Fruit fly (Drosophila melanogaster) whole organism, embryonic: Measurements from ENCODE around the gene CG42494.

Experiments
- Antp ChIP-seq: fragments of 200-800 bp; sonication (Bioruptor generic); optimal IDR thresholded peaks from 3 replicates; lab custom pipeline; 2016; ENCODE audit warnings: missing biosample characterization, missing genetic modification characterization
- Awh ChIP-seq: fragments of 200-800 bp; sonication (Bioruptor generic); IDR thresholded peaks from 2 replicates; pipeline ENCODE4, ENCODE4 v1.3.6; 2022; ENCODE audit warnings: missing biosample characterization, missing genetic modification characterization
- B-H1 ChIP-seq: fragments of 200-800 bp; sonication (Bioruptor generic); IDR thresholded peaks from 3 replicates; pipeline ENCODE4 v1.3.6; 2022; ENCODE audit warnings: missing biosample characterization, missing genetic modification characterization
- Bgb ChIP-seq: fragments of 200-800 bp; sonication (Bioruptor generic); IDR thresholded peaks from 2 replicates; pipeline ENCODE4 v1.3.6; 2022; ENCODE audit warnings: missing biosample characterization, missing genetic modification characterization; ENCODE audit not compliant: partially characterized antibody
- CG13296 ChIP-seq: fragments of 200-800 bp; sonication (Bioruptor generic); optimal IDR thresholded peaks from 3 replicates; lab custom pipeline; 2018; ENCODE audit warnings: missing biosample characterization, mild to moderate bottlenecking, missing genetic modification characterization
- CG15073 ChIP-seq: fragments of 200-800 bp; sonication (Bioruptor generic); optimal IDR thresholded peaks from 2 replicates; lab custom pipeline; 2016; ENCODE audit warnings: missing biosample characterization, missing genetic modification characterization
- CG15269 ChIP-seq: fragments of 200-800 bp; sonication (Bioruptor generic); optimal IDR thresholded peaks from 2 replicates; lab custom pipeline; 2018; ENCODE audit warnings: missing biosample characterization, mild to moderate bottlenecking, missing genetic modification characterization, moderate library complexity
- CG1603 ChIP-seq: fragments of 200-800 bp; sonication (Bioruptor generic); optimal IDR thresholded peaks from 2 replicates; lab custom pipeline; 2019; ENCODE audit warnings: missing biosample characterization, mild to moderate bottlenecking, missing genetic modification characterization, moderate library complexity
- CG18599 ChIP-seq: fragments of 200-800 bp; sonication (Bioruptor generic); optimal IDR thresholded peaks from 3 replicates; lab custom pipeline; 2017; ENCODE audit warnings: missing biosample characterization, missing genetic modification characterization, mild to moderate bottlenecking, moderate library complexity, missing genetic modification reagents
- CG18619 ChIP-seq: fragments of 200-800 bp; sonication (Bioruptor generic); optimal IDR thresholded peaks from 3 replicates; lab custom pipeline; 2017; ENCODE audit warnings: missing biosample characterization, mild to moderate bottlenecking, missing genetic modification characterization
- CG30020 ChIP-seq: fragments of 200-800 bp; optimal IDR thresholded peaks from 2 replicates; lab custom pipeline; 2019; ENCODE audit warnings: missing biosample characterization, mild to moderate bottlenecking, missing genetic modification characterization, moderate library complexity
- CG30403 ChIP-seq: fragments of 200-800 bp; sonication (Bioruptor generic); optimal IDR thresholded peaks from 3 replicates; lab custom pipeline; 2016; ENCODE audit warnings: missing biosample characterization, missing genetic modification characterization
- CG31365 ChIP-seq: fragments of 200-800 bp; sonication (Bioruptor generic); optimal IDR thresholded peaks from 2 replicates; lab custom pipeline; 2018; ENCODE audit warnings: missing biosample characterization, mild to moderate bottlenecking, missing genetic modification characterization
- CG3995 ChIP-seq: fragments of 200-800 bp; sonication (Bioruptor generic); optimal IDR thresholded peaks from 3 replicates; lab custom pipeline; 2016; ENCODE audit warnings: missing biosample characterization, missing genetic modification characterization
- CG4282 ChIP-seq: fragments of 200-800 bp; sonication (Bioruptor generic); optimal IDR thresholded peaks from 2 replicates; lab custom pipeline; 2016; ENCODE audit warnings: missing biosample characterization, missing genetic modification characterization
- CG43689 ChIP-seq: fragments of 200-800 bp; sonication (Bioruptor generic); IDR thresholded peaks from 2 replicates; pipeline ENCODE4 v1.3.6; 2022; ENCODE audit warnings: missing biosample characterization, missing genetic modification characterization
- CG4424 ChIP-seq: fragments of 200-800 bp; sonication (Bioruptor generic); optimal IDR thresholded peaks from 3 replicates; lab custom pipeline; 2016; ENCODE audit warnings: missing biosample characterization, missing genetic modification characterization
- CG4707 ChIP-seq: fragments of 200-800 bp; sonication (Bioruptor generic); optimal IDR thresholded peaks from 2 replicates; lab custom pipeline; 2018; ENCODE audit warnings: missing biosample characterization, mild to moderate bottlenecking, missing genetic modification characterization, moderate library complexity
- CG4854 ChIP-seq: fragments of 200-800 bp; sonication (Bioruptor generic); optimal IDR thresholded peaks from 2 replicates; lab custom pipeline; 2016; ENCODE audit warnings: missing biosample characterization, missing genetic modification characterization, inconsistent platforms
- CG7556 ChIP-seq: fragments of 200-800 bp; sonication (Bioruptor generic); optimal IDR thresholded peaks from 2 replicates; lab custom pipeline; 2017; ENCODE audit warnings: missing biosample characterization, mild to moderate bottlenecking, missing genetic modification characterization
- CG7786 ChIP-seq: fragments of 200-800 bp; sonication (Bioruptor generic); optimal IDR thresholded peaks from 2 replicates; lab custom pipeline; 2016; ENCODE audit warnings: missing biosample characterization, missing genetic modification characterization
- CG7928 ChIP-seq: fragments of 200-800 bp; sonication (Bioruptor generic); optimal IDR thresholded peaks from 2 replicates; lab custom pipeline; 2017; ENCODE audit warnings: missing biosample characterization, mild to moderate bottlenecking, missing genetic modification characterization
- CG7987 ChIP-seq: fragments of 200-800 bp; sonication (Bioruptor generic); optimal IDR thresholded peaks from 2 replicates; lab custom pipeline; 2018; ENCODE audit warnings: missing biosample characterization, mild to moderate bottlenecking, missing genetic modification characterization, moderate library complexity
- CHES-1-like ChIP-seq: fragments of 200-800 bp; sonication (Bioruptor generic); optimal IDR thresholded peaks from 2 replicates; lab custom pipeline; 2016; ENCODE audit warnings: missing biosample characterization, missing genetic modification characterization
- Dll ChIP-seq: fragments of 200-800 bp; sonication (Bioruptor generic); IDR thresholded peaks from 4 replicates; pipeline ENCODE4 v1.3.6; 2022; ENCODE audit warnings: missing biosample characterization, missing genetic modification characterization; ENCODE audit not compliant: partially characterized antibody
- Dp ChIP-seq: fragments of 200-800 bp; sonication (Bioruptor generic); optimal IDR thresholded peaks from 2 replicates; lab custom pipeline; 2018; ENCODE audit warnings: missing biosample characterization, mild to moderate bottlenecking, missing genetic modification characterization, moderate library complexity
- Ets65A ChIP-seq: fragments of 200-800 bp; sonication (Bioruptor generic); peaks from one replicate; lab custom pipeline; 2016; ENCODE audit warnings: missing biosample characterization, missing genetic modification characterization
- Hmx ChIP-seq: fragments of 200-800 bp; sonication (Bioruptor generic); optimal IDR thresholded peaks from 2 replicates; lab custom pipeline; 2016; ENCODE audit warnings: missing biosample characterization, missing genetic modification characterization
- Mad ChIP-seq: fragments of 200-800 bp; sonication (Bioruptor generic); optimal IDR thresholded peaks from 2 replicates; lab custom pipeline; 2016; ENCODE audit warnings: missing biosample characterization, missing genetic modification characterization
- Stat92E ChIP-seq, 3 experiments: fragments of >200 bp in 2 of 3; fragments of 200-800 bp in 1 of 3; sonication (Bioruptor generic) in 1 of 3; optimal IDR thresholded peaks; 2 replicates each; lab custom pipeline; 2017 to 2019; ENCODE audit warnings: missing biosample characterization in 3 of 3, missing genetic modification characterization in 3 of 3, mild to moderate bottlenecking in 1 of 3, moderate library complexity in 1 of 3
- Tbp ChIP-seq: fragments of >200 bp; optimal IDR thresholded peaks from 2 replicates; lab custom pipeline; 2018; ENCODE audit warnings: missing biosample characterization, missing genetic modification characterization
- Usf ChIP-seq: fragments of 200-800 bp; sonication (Bioruptor generic); optimal IDR thresholded peaks from 2 replicates; lab custom pipeline; 2017; ENCODE audit warnings: missing genotype, missing biosample characterization, missing genetic modification characterization
- bab2 ChIP-seq: fragments of 200-800 bp; sonication (Bioruptor generic); optimal IDR thresholded peaks from 2 replicates; lab custom pipeline; 2016; ENCODE audit warnings: missing biosample characterization, missing genetic modification characterization
- bcd ChIP-seq: fragments of 200-800 bp; sonication (Bioruptor generic); optimal IDR thresholded peaks from 2 replicates; lab custom pipeline; 2017; ENCODE audit warnings: missing biosample characterization, mild to moderate bottlenecking, missing genetic modification characterization
- cg ChIP-seq: fragments of 200-800 bp; sonication (Bioruptor generic); optimal IDR thresholded peaks from 3 replicates; lab custom pipeline; 2019; ENCODE audit warnings: missing biosample characterization, mild to moderate bottlenecking, missing genetic modification characterization, moderate library complexity
- crp ChIP-seq, 2 experiments: fragments of 200-800 bp; sonication (Bioruptor generic); optimal IDR thresholded peaks; 2 replicates in 1 of 2; 3 replicates in 1 of 2; lab custom pipeline; 2017; ENCODE audit warnings: missing biosample characterization in 2 of 2, missing genetic modification characterization in 2 of 2, mild to moderate bottlenecking in 1 of 2, moderate library complexity in 1 of 2
- gce ChIP-seq: fragments of 200-800 bp; sonication (Bioruptor generic); IDR thresholded peaks from 3 replicates; pipeline ENCODE4 v1.3.6; 2022; ENCODE audit warnings: missing biosample characterization, missing genetic modification characterization
- gcm ChIP-seq: fragments of 200-800 bp; sonication (Bioruptor generic); optimal IDR thresholded peaks from 2 replicates; lab custom pipeline; 2019; ENCODE audit warnings: missing biosample characterization, mild to moderate bottlenecking, missing genetic modification characterization, moderate library complexity
- hb ChIP-seq: fragments of 200-800 bp; sonication (Bioruptor generic); IDR thresholded peaks from 3 replicates; pipeline ENCODE4 v1.3.6; 2022; ENCODE audit warnings: missing biosample characterization, missing genetic modification characterization; ENCODE audit not compliant: partially characterized antibody
- hbn ChIP-seq: fragments of 200-800 bp; sonication (Bioruptor generic); IDR thresholded peaks from 2 replicates; pipeline ENCODE4 v1.3.6; 2022; ENCODE audit warnings: missing biosample characterization, missing genetic modification characterization; ENCODE audit not compliant: partially characterized antibody
- her ChIP-seq: fragments of 200-800 bp; sonication (Bioruptor generic); optimal IDR thresholded peaks from 2 replicates; lab custom pipeline; 2016; ENCODE audit warnings: missing biosample characterization, missing genetic modification characterization
- ken ChIP-seq: fragments of 200-800 bp; sonication (Bioruptor generic); IDR thresholded peaks from 3 replicates; pipeline ENCODE4 v1.3.6; 2022; ENCODE audit warnings: missing biosample characterization, missing genetic modification characterization
- p53 ChIP-seq: fragments of 200-800 bp; sonication (Bioruptor generic); optimal IDR thresholded peaks from 2 replicates; lab custom pipeline; 2016; ENCODE audit warnings: missing biosample characterization, missing genetic modification characterization
- pzg ChIP-seq: fragments of 200-800 bp; sonication (Bioruptor generic); optimal IDR thresholded peaks from 3 replicates; lab custom pipeline; 2018; ENCODE audit warnings: missing biosample characterization, mild to moderate bottlenecking, missing genetic modification characterization, moderate library complexity
- sens ChIP-seq: fragments of 200-800 bp; sonication (Bioruptor generic); peaks from one replicate; lab custom pipeline; 2016; ENCODE audit warnings: missing biosample characterization, missing genetic modification characterization
- sim ChIP-seq: fragments of 200-800 bp; sonication (Bioruptor generic); IDR thresholded peaks from 2 replicates; pipeline ENCODE4 v1.3.6; 2022; ENCODE audit warnings: missing biosample characterization, missing genetic modification characterization
- slbo ChIP-seq: fragments of 200-800 bp; sonication (Bioruptor generic); IDR thresholded peaks from 2 replicates; pipeline ENCODE4 v1.3.6; 2022; ENCODE audit warnings: missing biosample characterization, missing genetic modification characterization
- trh ChIP-seq: fragments of 200-800 bp; sonication (Bioruptor generic); optimal IDR thresholded peaks from 2 replicates; lab custom pipeline; 2016; ENCODE audit warnings: missing biosample characterization, missing genetic modification characterization
- twi ChIP-seq: fragments of 200-800 bp; optimal IDR thresholded peaks from 2 replicates; lab custom pipeline; 2019; ENCODE audit warnings: missing biosample characterization, mild to moderate bottlenecking, missing genetic modification characterization, moderate library complexity

The CG42494 gene

dm6 chr3L:3194059-3194458 lies 9.9 kb downstream of the CG42494 start (continued):
- TF ChIP-seq sim (GFP tag; lab: Robert Waterston, UW) (peak; percentile 92), twi (peak; percentile 77), p53 (GFP tag; lab: Kevin White, UChicago) (no peak), Dp (GFP tag; lab: Kevin White, UChicago) (no peak), Awh (GFP tag; lab: Robert Waterston, UW) (peak; percentile 96), trh (GFP tag; lab: Kevin White, UChicago) (peak; percentile 68), Ets65A (peak; percentile 37), CG18599 (GFP tag; lab: Kevin White, UChicago) (peak; percentile 96), CG4707 (GFP tag; lab: Kevin White, UChicago) (peak; percentile 87), CG18619 (GFP tag; lab: Kevin White, UChicago) (peak; percentile 90), CG7786 (GFP tag; lab: Kevin White, UChicago) (no peak), her (GFP tag; lab: Kevin White, UChicago) (no peak), B-H1 (GFP tag; lab: Robert Waterston, UW) (peak; percentile 93), Usf (GFP tag; lab: Kevin White, UChicago) (peak; percentile 39), CG7928 (GFP tag; lab: Kevin White, UChicago) (peak; percentile 50), gcm (GFP tag; lab: Kevin White, UChicago) (peak; percentile 95), CG4424 (GFP tag; lab: Kevin White, UChicago) (peak; percentile 88), CG30020 (tag; lab: Kevin White, UChicago) (peak; percentile 48), cg (GFP tag; lab: Kevin White, UChicago) (peak; percentile 62), CG15073 (GFP tag; lab: Kevin White, UChicago) (peak; percentile 76), CG4282 (GFP tag; lab: Kevin White, UChicago) (no peak), CG1603 (tag; lab: Kevin White, UChicago) (peak; percentile 88), Antp (GFP tag; lab: Kevin White, UChicago) (peak; percentile 39), Dll (GFP tag; lab: Robert Waterston, UW) (no peak), Tbp (GFP tag; lab: Kevin White, UChicago) (no peak), ken (GFP tag; lab: Robert Waterston, UW) (peak; percentile 89), sens (GFP tag; lab: Kevin White, UChicago) (peak; percentile 96), Mad (peak; percentile 81), CG13296 (GFP tag; lab: Kevin White, UChicago) (peak; percentile 92), pzg (GFP tag; lab: Kevin White, UChicago) (peak; percentile 12)
- TF ChIP-seq, all 482 proteins: peak for 399

- peak; percentile 1 for TF ChIP-seq CG4424 (GFP tag; lab: Kevin White, UChicago)
- TF ChIP-seq CG15269 = peak; percentile 12
- peak; percentile 84 to 98 for TF ChIP-seq crp (GFP tag; optimal IDR thresholded peaks at IDR 0.05; lab: Kevin White, UChicago)
- peak in 1 of 3 experiments; percentile 80 for TF ChIP-seq Stat92E (GFP tag; optimal IDR thresholded peaks at IDR 0.05; lab: Kevin White, UChicago)
- TF ChIP-seq CG30403 (GFP tag; lab: Kevin White, UChicago) = peak; percentile 13
- TF ChIP-seq CG3995 (GFP tag; lab: Kevin White, UChicago) = peak; percentile 15
- peak; percentile 78; the same call in 2 of the 3 replicates for TF ChIP-seq hb (GFP tag; lab: Robert Waterston, UW)
- TF ChIP-seq Bgb (GFP tag; lab: Robert Waterston, UW) = peak; percentile 96
- TF ChIP-seq slbo (GFP tag; lab: Robert Waterston, UW) = peak; percentile 63; the same call in 1 of the 2 replicates
- TF ChIP-seq CG7556 = no peak
- TF ChIP-seq CG31365 (tag; lab: Kevin White, UChicago) = no peak
- TF ChIP-seq CHES-1-like (GFP tag; lab: Kevin White, UChicago) = peak; percentile 70
- peak; percentile 22 for TF ChIP-seq CG18599 (GFP tag; lab: Kevin White, UChicago)
- peak; percentile 10 for TF ChIP-seq bab2
- TF ChIP-seq CG7987 = peak; percentile 2
- no peak for TF ChIP-seq gce (GFP tag; lab: Robert Waterston, UW)
- no peak for TF ChIP-seq bcd (GFP tag; lab: Kevin White, UChicago)
- TF ChIP-seq Hmx (GFP tag; lab: Kevin White, UChicago) = peak; percentile 16
- no peak for TF ChIP-seq CG43689 (GFP tag; lab: Robert Waterston, UW)
- no peak for TF ChIP-seq CG4282 (GFP tag; lab: Kevin White, UChicago)
- peak; percentile 11 for TF ChIP-seq p53 (GFP tag; lab: Kevin White, UChicago)
- TF ChIP-seq hbn (GFP tag; lab: Robert Waterston, UW) = peak; percentile 85
- peak; percentile 19 for TF ChIP-seq CG4854
Measured at dm6 chr3L:3197464-3197863, 13.3 kb downstream of the CG42494 start, which contains the start of gene CG14966. Gene CG14966, minus strand, starts transcription at chr3L:3197631.
